Fruit fly (Drosophila melanogaster) whole organism, embryonic: ENCODE results near the gene CG15725.

Source experiments
- Adf1 ChIP-seq: fragments of 200-800 bp; sonication (Bioruptor generic); IDR thresholded peaks from 2 replicates; pipeline ENCODE4 v1.3.6; 2022; ENCODE audit warnings: missing biosample characterization, missing genetic modification characterization
- Aef1 ChIP-seq: fragments of 200-800 bp; sonication (Bioruptor generic); IDR thresholded peaks from 3 replicates; pipeline ENCODE4 v1.3.6; 2022; ENCODE audit warnings: missing biosample characterization, missing genetic modification characterization
- BtbVII ChIP-seq: fragments of 200-800 bp; sonication (Bioruptor generic); optimal IDR thresholded peaks from 3 replicates; lab custom pipeline; 2017; ENCODE audit warnings: missing biosample characterization, mild to moderate bottlenecking, missing genetic modification characterization
- CG10462 ChIP-seq: fragments of 200-800 bp; sonication (Bioruptor generic); optimal IDR thresholded peaks from 2 replicates; lab custom pipeline; 2016; ENCODE audit warnings: missing biosample characterization, missing genetic modification characterization
- CG11504 ChIP-seq: fragments of 200-800 bp; sonication (Bioruptor generic); optimal IDR thresholded peaks from 3 replicates; lab custom pipeline; 2019; ENCODE audit warnings: missing biosample characterization, mild to moderate bottlenecking, missing genetic modification characterization, moderate library complexity
- CG11560 ChIP-seq: fragments of 200-800 bp; sonication (Bioruptor generic); IDR thresholded peaks from 3 replicates; pipeline ENCODE4 v1.3.6; 2022; ENCODE audit warnings: missing biosample characterization, missing genetic modification characterization
- CG12104 ChIP-seq: fragments of 200-800 bp; sonication (Bioruptor generic); optimal IDR thresholded peaks from 3 replicates; lab custom pipeline; 2016; ENCODE audit warnings: missing biosample characterization, missing genetic modification characterization
- CG13123 ChIP-seq: fragments of 200-800 bp; sonication (Bioruptor generic); optimal IDR thresholded peaks from 2 replicates; lab custom pipeline; 2016; ENCODE audit warnings: missing biosample characterization, missing genetic modification characterization
- CG13775 ChIP-seq: fragments of 200-800 bp; sonication (Bioruptor generic); optimal IDR thresholded peaks from 3 replicates; lab custom pipeline; 2017; ENCODE audit warnings: missing biosample characterization, mild to moderate bottlenecking, missing genetic modification characterization
- CG15269 ChIP-seq: fragments of 200-800 bp; sonication (Bioruptor generic); optimal IDR thresholded peaks from 2 replicates; lab custom pipeline; 2018; ENCODE audit warnings: missing biosample characterization, mild to moderate bottlenecking, missing genetic modification characterization, moderate library complexity
- CG15696 ChIP-seq: fragments of 200-800 bp; sonication (Bioruptor generic); optimal IDR thresholded peaks from 2 replicates; lab custom pipeline; 2019; ENCODE audit warnings: missing biosample characterization, mild to moderate bottlenecking, missing genetic modification characterization, moderate library complexity
- CG17829 ChIP-seq: fragments of 200-800 bp; optimal IDR thresholded peaks from 2 replicates; lab custom pipeline; 2019; ENCODE audit warnings: missing biosample characterization, mild to moderate bottlenecking, missing genetic modification characterization, moderate library complexity
- CG18262 ChIP-seq: fragments of 200-800 bp; optimal IDR thresholded peaks from 3 replicates; lab custom pipeline; 2019; ENCODE audit warnings: missing biosample characterization, mild to moderate bottlenecking, missing genetic modification characterization, moderate library complexity
- CG18619 ChIP-seq: fragments of 200-800 bp; sonication (Bioruptor generic); optimal IDR thresholded peaks from 3 replicates; lab custom pipeline; 2017; ENCODE audit warnings: missing biosample characterization, mild to moderate bottlenecking, missing genetic modification characterization
- CG18764 ChIP-seq: fragments of 200-800 bp; sonication (Bioruptor generic); optimal IDR thresholded peaks from 3 replicates; lab custom pipeline; 2016; ENCODE audit warnings: missing biosample characterization, missing genetic modification characterization
- CG30403 ChIP-seq: fragments of 200-800 bp; sonication (Bioruptor generic); optimal IDR thresholded peaks from 3 replicates; lab custom pipeline; 2016; ENCODE audit warnings: missing biosample characterization, missing genetic modification characterization
- CG31441 ChIP-seq: fragments of 200-800 bp; sonication (Bioruptor generic); IDR thresholded peaks from 2 replicates; pipeline ENCODE4 v1.3.6; 2022; ENCODE audit warnings: missing biosample characterization, missing genetic modification characterization
- CG32767 ChIP-seq: fragments of 200-800 bp; sonication (Bioruptor generic); IDR thresholded peaks from 2 replicates; pipeline ENCODE4 v1.3.6; 2022; ENCODE audit warnings: missing biosample characterization, missing genetic modification characterization
- CG4820 ChIP-seq: fragments of 200-800 bp; sonication (Bioruptor generic); optimal IDR thresholded peaks from 3 replicates; lab custom pipeline; 2016; ENCODE audit warnings: missing biosample characterization, missing genetic modification characterization
- CG7839 ChIP-seq: fragments of 200-800 bp; sonication (Bioruptor generic); optimal IDR thresholded peaks from 3 replicates; lab custom pipeline; 2018; ENCODE audit warnings: missing biosample characterization, mild to moderate bottlenecking, missing genetic modification characterization, moderate library complexity
- CG7963 ChIP-seq: fragments of 200-800 bp; sonication (Bioruptor generic); IDR thresholded peaks from 3 replicates; pipeline ENCODE4 v1.3.6; 2022; ENCODE audit warnings: missing biosample characterization, missing genetic modification characterization; ENCODE audit not compliant: partially characterized antibody
- CG7987 ChIP-seq: fragments of 200-800 bp; sonication (Bioruptor generic); optimal IDR thresholded peaks from 2 replicates; lab custom pipeline; 2018; ENCODE audit warnings: missing biosample characterization, mild to moderate bottlenecking, missing genetic modification characterization, moderate library complexity
- CG8478 ChIP-seq: fragments of >200 bp; optimal IDR thresholded peaks from 2 replicates; lab custom pipeline; 2018
- Dbx ChIP-seq: fragments of 200-800 bp; sonication (Bioruptor generic); IDR thresholded peaks from 3 replicates; pipeline ENCODE4 v1.3.6; 2022; ENCODE audit warnings: missing biosample characterization, missing genetic modification characterization
- Dfd ChIP-seq, 2 experiments: fragments of >200 bp; optimal IDR thresholded peaks; 2 replicates each; lab custom pipeline; 2017; ENCODE audit warnings: missing biosample characterization in 2 of 2, missing genetic modification characterization in 2 of 2
- Hr3 ChIP-seq: fragments of 200-800 bp; sonication (Bioruptor generic); optimal IDR thresholded peaks from 3 replicates; lab custom pipeline; 2016; ENCODE audit warnings: missing biosample characterization, missing genetic modification characterization
- Hr51 ChIP-seq, 2 experiments: fragments of 200-800 bp; sonication (Bioruptor generic); optimal IDR thresholded peaks; 2 replicates in 1 of 2; 3 replicates in 1 of 2; lab custom pipeline; 2016 to 2018; ENCODE audit warnings: missing biosample characterization in 2 of 2, missing genetic modification characterization in 2 of 2, mild to moderate bottlenecking in 1 of 2, moderate library complexity in 1 of 2
- Med ChIP-seq: fragments of 200-800 bp; sonication (Bioruptor generic); peaks from one replicate; lab custom pipeline; 2016; ENCODE audit warnings: missing biosample characterization, missing genetic modification characterization, mild to moderate bottlenecking, inconsistent platforms, moderate library complexity
- Meics ChIP-seq: fragments of 200-800 bp; sonication (Bioruptor generic); optimal IDR thresholded peaks from 2 replicates; lab custom pipeline; 2017; ENCODE audit warnings: missing biosample characterization, mild to moderate bottlenecking, missing genetic modification characterization
- Mrtf ChIP-seq: fragments of 200-800 bp; sonication (Bioruptor generic); IDR thresholded peaks from 3 replicates; pipeline ENCODE4 v1.3.6; 2022; ENCODE audit warnings: missing biosample characterization, missing genetic modification characterization
- Spps ChIP-seq: fragments of 200-800 bp; sonication (Bioruptor generic); optimal IDR thresholded peaks from 2 replicates; lab custom pipeline; 2018; ENCODE audit warnings: missing biosample characterization, mild to moderate bottlenecking, missing genetic modification characterization
- Vsx1 ChIP-seq: fragments of 200-800 bp; sonication (Bioruptor generic); optimal IDR thresholded peaks from 2 replicates; lab custom pipeline; 2017; ENCODE audit warnings: missing biosample characterization, mild to moderate bottlenecking, missing genetic modification characterization, missing genetic modification reagents
- ap ChIP-seq: fragments of 200-800 bp; sonication (Bioruptor generic); IDR thresholded peaks from 2 replicates; pipeline ENCODE4 v1.3.6; 2022; ENCODE audit warnings: missing biosample characterization, missing genetic modification characterization
- az2 ChIP-seq: fragments of 200-800 bp; sonication (Bioruptor generic); optimal IDR thresholded peaks from 3 replicates; lab custom pipeline; 2016; ENCODE audit warnings: missing biosample characterization, missing genetic modification characterization
- bcd ChIP-seq: fragments of 200-800 bp; sonication (Bioruptor generic); optimal IDR thresholded peaks from 2 replicates; lab custom pipeline; 2017; ENCODE audit warnings: missing biosample characterization, mild to moderate bottlenecking, missing genetic modification characterization
- bigmax ChIP-seq: fragments of 200-800 bp; sonication (Bioruptor generic); optimal IDR thresholded peaks from 2 replicates; lab custom pipeline; 2018; ENCODE audit warnings: missing biosample characterization, mild to moderate bottlenecking, missing genetic modification characterization
- br ChIP-seq: fragments of >200 bp; optimal IDR thresholded peaks from 2 replicates; lab custom pipeline; 2017
- cato ChIP-seq: fragments of 200-800 bp; sonication (Bioruptor generic); optimal IDR thresholded peaks from 2 replicates; lab custom pipeline; 2016; ENCODE audit warnings: missing biosample characterization, missing genetic modification characterization, borderline replicate concordance
- crol ChIP-seq: fragments of 200-800 bp; sonication (Bioruptor generic); IDR thresholded peaks from 2 replicates; pipeline ENCODE4 v1.3.6; 2022; ENCODE audit warnings: missing biosample characterization, missing genetic modification characterization
- dan ChIP-seq: fragments of 200-800 bp; sonication (Bioruptor generic); IDR thresholded peaks from 2 replicates; pipeline ENCODE4 v1.3.6; 2022; ENCODE audit warnings: missing biosample characterization, missing genetic modification characterization
- gce ChIP-seq: fragments of 200-800 bp; sonication (Bioruptor generic); IDR thresholded peaks from 3 replicates; pipeline ENCODE4 v1.3.6; 2022; ENCODE audit warnings: missing biosample characterization, missing genetic modification characterization
- gcm ChIP-seq: fragments of 200-800 bp; sonication (Bioruptor generic); optimal IDR thresholded peaks from 2 replicates; lab custom pipeline; 2019; ENCODE audit warnings: missing biosample characterization, mild to moderate bottlenecking, missing genetic modification characterization, moderate library complexity
- gsb-n ChIP-seq: fragments of 200-800 bp; sonication (Bioruptor generic); optimal IDR thresholded peaks from 3 replicates; lab custom pipeline; 2018; ENCODE audit warnings: missing biosample characterization, mild to moderate bottlenecking, missing genetic modification characterization
- gt ChIP-seq: fragments of 200-800 bp; sonication (Bioruptor generic); IDR thresholded peaks from 2 replicates; pipeline ENCODE4 v1.3.6; 2022; ENCODE audit warnings: missing biosample characterization, missing genetic modification characterization
- kay ChIP-seq: fragments of 200-800 bp; sonication (Bioruptor generic); optimal IDR thresholded peaks from 2 replicates; lab custom pipeline; 2016; ENCODE audit warnings: missing biosample characterization, missing genetic modification characterization
- lov ChIP-seq, 2 experiments: fragments of 200-800 bp in 1 of 2; fragments of >200 bp in 1 of 2; sonication (Bioruptor generic) in 1 of 2; IDR thresholded peaks in 1 of 2; optimal IDR thresholded peaks in 1 of 2; 2 replicates in 1 of 2; 3 replicates in 1 of 2; pipeline versions ENCODE4 v1.3.6 to Lab custom; 2017 to 2022; ENCODE audit warnings: missing biosample characterization in 1 of 2, missing genetic modification characterization in 1 of 2
- mirr ChIP-seq: fragments of 200-800 bp; sonication (Bioruptor generic); optimal IDR thresholded peaks from 3 replicates; lab custom pipeline; 2018; ENCODE audit warnings: missing biosample characterization, mild to moderate bottlenecking, missing genetic modification characterization
- org-1 ChIP-seq: fragments of 200-800 bp; sonication (Bioruptor generic); optimal IDR thresholded peaks from 2 replicates; lab custom pipeline; 2017; ENCODE audit warnings: missing biosample characterization, missing genetic modification characterization
- sd ChIP-seq: fragments of 200-800 bp; sonication (Bioruptor generic); optimal IDR thresholded peaks from 3 replicates; lab custom pipeline; 2018; ENCODE audit warnings: missing biosample characterization, mild to moderate bottlenecking, missing genetic modification characterization, moderate library complexity
- sens-2 ChIP-seq: fragments of 200-800 bp; sonication (Bioruptor generic); IDR thresholded peaks from 2 replicates; pipeline ENCODE4 v1.3.6; 2022; ENCODE audit warnings: missing biosample characterization, missing genetic modification characterization
- sisA ChIP-seq: fragments of 200-800 bp; sonication (Bioruptor generic); IDR thresholded peaks from 2 replicates; pipeline ENCODE4 v1.3.6; 2022; ENCODE audit warnings: missing biosample characterization, missing genetic modification characterization
- sr ChIP-seq: fragments of 200-800 bp; sonication (Bioruptor generic); IDR thresholded peaks from 3 replicates; pipeline ENCODE4 v1.3.6; 2022; ENCODE audit warnings: missing biosample characterization, missing genetic modification characterization

CG15725 gene

DNA sequence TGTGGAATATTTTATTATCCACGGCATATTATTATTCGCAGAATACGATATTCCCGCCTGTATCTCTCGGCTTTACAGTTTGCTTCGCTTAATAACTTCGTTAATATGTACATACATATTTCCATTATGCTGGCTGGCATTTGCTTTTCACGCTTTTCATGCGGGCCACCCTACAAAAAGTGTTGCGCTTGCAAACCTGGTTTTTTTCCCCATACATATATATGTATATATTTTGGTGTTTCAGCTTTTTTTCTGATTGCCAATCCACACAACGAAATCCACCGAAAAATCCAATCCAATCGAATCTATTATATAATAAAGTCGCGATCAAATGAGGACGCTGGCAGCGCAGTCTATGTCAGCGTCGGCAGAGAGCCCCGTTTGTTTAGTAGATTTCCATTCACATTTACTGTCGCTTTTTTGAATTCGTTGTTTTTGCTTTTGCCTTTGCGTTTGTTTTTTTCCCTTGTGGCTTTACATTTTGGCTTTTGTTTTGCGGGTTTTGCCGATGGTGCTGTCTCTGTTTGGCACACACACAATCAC is 39.8 kb upstream of the CG15725 start (continued):
- TF ChIP-seq Adf1 (GFP tag; lab: Robert Waterston, UW) (peak; percentile 75), gcm (GFP tag; lab: Kevin White, UChicago) (peak; percentile 76), mirr (GFP tag; lab: Kevin White, UChicago) (no peak), CG30403 (GFP tag; lab: Kevin White, UChicago) (peak; percentile 5), org-1 (GFP tag; lab: Kevin White, UChicago) (no peak), CG17829 (tag; lab: Kevin White, UChicago) (no peak), CG13123 (GFP tag; lab: Kevin White, UChicago) (no peak), gt (no peak), CG4820 (GFP tag; lab: Kevin White, UChicago) (no peak), CG7987 (GFP tag; lab: Kevin White, UChicago) (no peak), bcd (GFP tag; lab: Kevin White, UChicago) (no peak), sr (GFP tag; lab: Robert Waterston, UW) (no peak), CG12104 (GFP tag; lab: Kevin White, UChicago) (no peak), CG18619 (GFP tag; lab: Kevin White, UChicago) (no peak), az2 (no peak), CG31441 (GFP tag; lab: Robert Waterston, UW) (0 out of 2 replicates have a peak, but pooled peaks have one; percentile 4), CG8478 (no peak), sisA (no peak), Dbx (GFP tag; lab: Robert Waterston, UW) (no peak), bigmax (GFP tag; lab: Kevin White, UChicago) (no peak), cato (GFP tag; lab: Kevin White, UChicago) (no peak), CG11504 (tag; lab: Kevin White, UChicago) (peak; percentile 30), kay (no peak), Hr3 (no peak), CG32767 (GFP tag; lab: Robert Waterston, UW) (no peak), Spps (tag; lab: Kevin White, UChicago) (no peak), Dfd (GFP tag; optimal IDR thresholded peaks at IDR 0.05; lab: Kevin White, UChicago) (no peak), sd (tag; lab: Kevin White, UChicago) (no peak), Mrtf (GFP tag; lab: Robert Waterston, UW) (no peak), CG18262 (tag; lab: Kevin White, UChicago) (no peak), sens-2 (no peak), br (lab: Kevin White, UChicago) (no peak), CG18764 (GFP tag; lab: Kevin White, UChicago) (no peak), CG7839 (tag; lab: Kevin White, UChicago) (peak; percentile 9), Hr51 (GFP tag; optimal IDR thresholded peaks at IDR 0.05; lab: Kevin White, UChicago) (peak in 1 of 2 experiments; percentile 6), gsb-n (no peak), Meics (peak; percentile 31), Vsx1 (GFP tag; lab: Kevin White, UChicago) (no peak), gce (GFP tag; lab: Robert Waterston, UW) (no peak), CG15696 (no peak), crol (GFP tag; lab: Robert Waterston, UW) (no peak), Aef1 (GFP tag; lab: Robert Waterston, UW) (no peak), CG7963 (GFP tag; lab: Robert Waterston, UW) (no peak), CG13775 (GFP tag; lab: Kevin White, UChicago) (peak; percentile 44), CG15269 (tag; lab: Kevin White, UChicago) (peak; percentile 40), lov (optimal IDR thresholded peaks at IDR 0.05; lab: Kevin White, UChicago) (no peak), lov (GFP tag; IDR thresholded peaks at IDR 0.05; lab: Robert Waterston, UW) (no peak), BtbVII (GFP tag; lab: Kevin White, UChicago) (no peak), ap (GFP tag; lab: Robert Waterston, UW) (no peak), dan (GFP tag; lab: Robert Waterston, UW) (no peak), CG10462 (GFP tag; lab: Kevin White, UChicago) (no peak), Med (no peak), CG11560 (no peak)
